Worm (Caenorhabditis elegans) whole organism, mixed stage, embryonic: ENCODE measurements around the gene Y60A3A.21.

ENCODE experiments used
- M03D4.4 ChIP-seq: sonication (generic microtip); optimal IDR thresholded peaks from 2 replicates; lab custom pipeline; 2017; ENCODE audit warnings: mild to moderate bottlenecking, missing genetic modification characterization, missing compliant biosample characterization
- bed-3 ChIP-seq: fragments of 200-800 bp; sonication (Bioruptor generic); optimal IDR thresholded peaks from 3 replicates; lab custom pipeline; 2018; ENCODE audit warnings: mild to moderate bottlenecking, missing genetic modification characterization, moderate library complexity, missing compliant biosample characterization
- blmp-1 ChIP-seq: fragments of 150-350 bp; optimal IDR thresholded peaks from 2 replicates; lab custom pipeline; 2014; ENCODE audit warnings: missing biosample characterization, missing genetic modification characterization
- ceh-39 ChIP-seq: fragments of 150-350 bp; optimal IDR thresholded peaks from 2 replicates; lab custom pipeline; 2014; ENCODE audit warnings: missing biosample characterization, missing genetic modification characterization
- ceh-43 ChIP-seq: fragments of 200-800 bp; sonication (Bioruptor generic); optimal IDR thresholded peaks from 2 replicates; lab custom pipeline; 2018; ENCODE audit warnings: mild to moderate bottlenecking, missing genetic modification characterization, moderate library complexity, missing compliant biosample characterization
- ceh-83 ChIP-seq: fragments of 200-800 bp; sonication (Bioruptor generic); optimal IDR thresholded peaks from 2 replicates; lab custom pipeline; 2018; ENCODE audit warnings: mild to moderate bottlenecking, missing genetic modification characterization, missing compliant biosample characterization
- ces-1 ChIP-seq: fragments of 150-350 bp; optimal IDR thresholded peaks from 2 replicates; lab custom pipeline; 2014; ENCODE audit warnings: missing biosample characterization, missing genetic modification reagents, missing genetic modification characterization
- drap-1 ChIP-seq: fragments of 200-800 bp; sonication (Bioruptor generic); optimal IDR thresholded peaks from 3 replicates; lab custom pipeline; 2018; ENCODE audit warnings: mild to moderate bottlenecking, missing genetic modification characterization, missing compliant biosample characterization
- elt-1 ChIP-seq: sonication (generic microtip); optimal IDR thresholded peaks from 2 replicates; lab custom pipeline; 2017; ENCODE audit warnings: missing genetic modification characterization, mild to moderate bottlenecking, missing compliant biosample characterization, antibody characterized with exemption, moderate library complexity, borderline replicate concordance; ENCODE audit not compliant: insufficient read depth
- elt-3 ChIP-seq: fragments of 150-350 bp; optimal IDR thresholded peaks from 2 replicates; lab custom pipeline; 2014; ENCODE audit warnings: missing biosample characterization, missing genetic modification characterization
- flh-1 ChIP-seq: fragments of 200-800 bp; sonication (Bioruptor generic); optimal IDR thresholded peaks from 2 replicates; lab custom pipeline; 2018; ENCODE audit warnings: mild to moderate bottlenecking, missing genetic modification characterization, moderate library complexity, missing compliant biosample characterization
- ham-2 ChIP-seq: fragments of 200-800 bp; sonication (Bioruptor generic); optimal IDR thresholded peaks from 2 replicates; lab custom pipeline; 2018; ENCODE audit warnings: mild to moderate bottlenecking, missing genetic modification characterization, missing compliant biosample characterization
- hlh-1 ChIP-seq: fragments of 150-350 bp; optimal IDR thresholded peaks from 2 replicates; lab custom pipeline; 2014; ENCODE audit warnings: missing biosample characterization, missing genetic modification reagents, missing genetic modification characterization
- lin-13 ChIP-seq: fragments of 150-350 bp; optimal IDR thresholded peaks from 2 replicates; lab custom pipeline; 2014; ENCODE audit warnings: missing biosample characterization, missing genetic modification characterization
- lin-32 ChIP-seq: fragments of 200-800 bp; sonication (Bioruptor generic); optimal IDR thresholded peaks from 2 replicates; lab custom pipeline; 2018; ENCODE audit warnings: mild to moderate bottlenecking, missing genetic modification characterization, missing compliant biosample characterization
- lsy-2 ChIP-seq: fragments of 150-350 bp; optimal IDR thresholded peaks from 2 replicates; lab custom pipeline; 2014; ENCODE audit warnings: missing biosample characterization, missing genetic modification characterization
- mab-5 ChIP-seq: fragments of 150-350 bp; optimal IDR thresholded peaks from 2 replicates; lab custom pipeline; 2014; ENCODE audit warnings: missing biosample characterization, missing genetic modification characterization
- mls-2 ChIP-seq: sonication (generic microtip); optimal IDR thresholded peaks from 2 replicates; lab custom pipeline; 2016; ENCODE audit warnings: mild to moderate bottlenecking, missing genetic modification characterization, moderate library complexity, missing compliant biosample characterization
- nhr-2 ChIP-seq: fragments of 150-350 bp; optimal IDR thresholded peaks from 2 replicates; lab custom pipeline; 2014; ENCODE audit warnings: missing biosample characterization, missing genetic modification characterization
- nhr-237 ChIP-seq: fragments of 150-350 bp; optimal IDR thresholded peaks from 2 replicates; lab custom pipeline; 2014; ENCODE audit warnings: missing biosample characterization, missing genetic modification characterization
- nhr-28 ChIP-seq: fragments of 150-350 bp; optimal IDR thresholded peaks from 2 replicates; lab custom pipeline; 2014; ENCODE audit warnings: missing biosample characterization, missing genetic modification characterization
- nhr-76 ChIP-seq: sonication (generic microtip); optimal IDR thresholded peaks from 2 replicates; lab custom pipeline; 2017; ENCODE audit warnings: missing biosample characterization, missing genetic modification characterization
- pha-4 ChIP-seq: fragments of 150-350 bp; optimal IDR thresholded peaks from 2 replicates; lab custom pipeline; 2018; ENCODE audit warnings: missing biosample characterization, missing genetic modification reagents, missing genetic modification characterization
- sem-2 ChIP-seq: fragments of 200-800 bp; sonication (Bioruptor generic); optimal IDR thresholded peaks from 2 replicates; lab custom pipeline; 2018; ENCODE audit warnings: mild to moderate bottlenecking, missing genetic modification characterization, missing compliant biosample characterization
- snpc-4 ChIP-seq: fragments of 150-350 bp; optimal IDR thresholded peaks from 2 replicates; lab custom pipeline; 2014; ENCODE audit warnings: missing biosample characterization, missing genetic modification characterization
- sptf-1 ChIP-seq: sonication (generic microtip); optimal IDR thresholded peaks from 2 replicates; lab custom pipeline; 2017; ENCODE audit warnings: mild to moderate bottlenecking, missing genetic modification characterization, moderate library complexity, missing compliant biosample characterization
- unc-120 ChIP-seq: sonication (generic microtip); optimal IDR thresholded peaks from 2 replicates; lab custom pipeline; 2017; ENCODE audit warnings: missing genetic modification characterization, missing compliant biosample characterization; ENCODE audit not compliant: poor library complexity, severe bottlenecking
- unc-39 ChIP-seq: fragments of 150-350 bp; optimal IDR thresholded peaks from 2 replicates; lab custom pipeline; 2014; ENCODE audit warnings: missing biosample characterization, missing genetic modification characterization
- unc-62 ChIP-seq: fragments of 150-350 bp; optimal IDR thresholded peaks from 2 replicates; lab custom pipeline; 2014; ENCODE audit warnings: missing biosample characterization, missing genetic modification reagents, missing genetic modification characterization
- zip-8 ChIP-seq: fragments of 150-350 bp; optimal IDR thresholded peaks from 2 replicates; lab custom pipeline; 2014; ENCODE audit warnings: missing biosample characterization, missing genetic modification characterization
- ztf-11 ChIP-seq: fragments of 150-350 bp; optimal IDR thresholded peaks from 2 replicates; lab custom pipeline; 2014; ENCODE audit warnings: missing biosample characterization, missing genetic modification characterization

The Y60A3A.21 gene

DNA sequence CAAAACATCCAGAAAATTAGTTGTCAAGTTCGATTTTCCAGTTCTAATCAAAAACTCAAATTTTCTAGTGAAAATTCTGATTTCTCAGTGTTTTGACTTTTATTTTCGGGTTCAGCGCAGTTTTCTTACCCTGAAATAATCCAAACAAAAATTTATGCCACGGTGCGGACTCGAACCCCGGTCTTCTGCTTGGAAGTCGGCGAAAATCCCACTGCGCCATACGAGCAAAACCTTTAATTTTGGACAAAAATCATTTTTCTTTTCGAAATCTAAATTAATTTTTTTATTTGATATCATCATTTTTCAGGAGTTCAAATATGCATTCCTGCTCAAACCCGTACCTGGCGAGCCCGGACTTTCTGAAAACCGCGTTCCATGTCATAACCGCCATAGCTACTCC, 37.3 kb downstream of the Y60A3A.21 start, which contains the start of gene srh-233:
Gene srh-233, plus strand, starts transcription at position 301 of the 400 bp plus-strand sequence.
- no peak for TF ChIP-seq lin-32 (GFP tag; lab: Kevin White, UChicago)
- TF ChIP-seq elt-1 (tag; lab: Kevin White, UChicago): no peak
- no peak for TF ChIP-seq ces-1 (GFP tag; lab: Kevin White, UChicago)
- TF ChIP-seq ham-2 (GFP tag; lab: Kevin White, UChicago): no peak
- TF ChIP-seq ceh-83 (GFP tag; lab: Kevin White, UChicago): no peak
- TF ChIP-seq bed-3 (GFP tag; lab: Kevin White, UChicago): no peak
- TF ChIP-seq mab-5 (tag; lab: Kevin White, UChicago): no peak
- no peak for TF ChIP-seq flh-1
- TF ChIP-seq ztf-11 (tag; lab: Kevin White, UChicago): no peak
- no peak for TF ChIP-seq unc-120 (tag; lab: Kevin White, UChicago)
- no peak for TF ChIP-seq elt-3 (tag; lab: Kevin White, UChicago)
- no peak for TF ChIP-seq snpc-4 (tag; lab: Kevin White, UChicago)
- no peak for TF ChIP-seq lin-13 (tag; lab: Kevin White, UChicago)
- TF ChIP-seq mls-2 (tag; lab: Kevin White, UChicago): no peak
- no peak for TF ChIP-seq drap-1 (GFP tag; lab: Kevin White, UChicago)
- no peak for TF ChIP-seq nhr-28 (tag; lab: Kevin White, UChicago)
- no peak for TF ChIP-seq hlh-1 (tag; lab: Kevin White, UChicago)
- TF ChIP-seq ceh-43 (GFP tag; lab: Kevin White, UChicago): no peak
- TF ChIP-seq sptf-1 (tag; lab: Kevin White, UChicago): no peak

- TF ChIP-seq blmp-1 (tag; lab: Kevin White, UChicago) (no peak), pha-4 (no peak), elt-3 (tag; lab: Kevin White, UChicago) (no peak), sem-2 (GFP tag; lab: Kevin White, UChicago) (no peak), unc-39 (tag; lab: Kevin White, UChicago) (no peak), snpc-4 (tag; lab: Kevin White, UChicago) (no peak), unc-120 (tag; lab: Kevin White, UChicago) (no peak), M03D4.4 (tag; lab: Kevin White, UChicago) (no peak), flh-1 (no peak), nhr-28 (tag; lab: Kevin White, UChicago) (no peak), ceh-39 (tag; lab: Kevin White, UChicago) (no peak), lsy-2 (tag; lab: Kevin White, UChicago) (no peak), ham-2 (GFP tag; lab: Kevin White, UChicago) (no peak), lin-13 (tag; lab: Kevin White, UChicago) (no peak), hlh-1 (tag; lab: Kevin White, UChicago) (no peak), bed-3 (GFP tag; lab: Kevin White, UChicago) (no peak), sptf-1 (tag; lab: Kevin White, UChicago) (no peak)
These were observed 47.6 kb downstream of the Y60A3A.21 start for ce11 chrV:20059370-20059769.

- TF ChIP-seq mls-2 (tag; lab: Kevin White, UChicago): peak; percentile 74
- TF ChIP-seq unc-120 (tag; lab: Kevin White, UChicago): peak; percentile 1
- no peak for TF ChIP-seq ces-1 (GFP tag; lab: Kevin White, UChicago)
- TF ChIP-seq nhr-2 (tag; lab: Kevin White, UChicago): no peak
- no peak for TF ChIP-seq unc-62 (GFP tag; lab: Kevin White, UChicago)
- no peak for TF ChIP-seq blmp-1 (tag; lab: Kevin White, UChicago)
- TF ChIP-seq flh-1: no peak
- TF ChIP-seq unc-39 (tag; lab: Kevin White, UChicago): no peak
- no peak for TF ChIP-seq drap-1 (GFP tag; lab: Kevin White, UChicago)
- no peak for TF ChIP-seq zip-8
- TF ChIP-seq snpc-4 (tag; lab: Kevin White, UChicago): no peak
- TF ChIP-seq mab-5 (tag; lab: Kevin White, UChicago): no peak
- no peak for TF ChIP-seq lin-32 (GFP tag; lab: Kevin White, UChicago)
- TF ChIP-seq ceh-39 (tag; lab: Kevin White, UChicago): no peak
- TF ChIP-seq nhr-76: no peak
- no peak for TF ChIP-seq nhr-28 (tag; lab: Kevin White, UChicago)
- TF ChIP-seq sem-2 (GFP tag; lab: Kevin White, UChicago): no peak
- peak; percentile 11 for TF ChIP-seq ceh-83 (GFP tag; lab: Kevin White, UChicago)
- TF ChIP-seq M03D4.4 (tag; lab: Kevin White, UChicago): no peak
- peak; percentile 70 for TF ChIP-seq lsy-2 (tag; lab: Kevin White, UChicago)
- peak; percentile 2 for TF ChIP-seq sptf-1 (tag; lab: Kevin White, UChicago)
- no peak for TF ChIP-seq nhr-237 (tag; lab: Kevin White, UChicago)
These were observed 49.7 kb downstream of the Y60A3A.21 start for ce11 chrV:20061498-20061897.
